Fruit fly (Drosophila melanogaster) whole organism, adult: ENCODE data around the gene Hsc70-3.

Experiments used
- CG11617 ChIP-seq: fragments of 200-800 bp; sonication (Bioruptor generic); optimal IDR thresholded peaks from 2 replicates; lab custom pipeline; 2017; ENCODE audit warnings: mild to moderate bottlenecking, missing biosample characterization, missing genetic modification reagents, missing genetic modification characterization
- CG12768 ChIP-seq: fragments of 200-800 bp; sonication (Bioruptor generic); optimal IDR thresholded peaks from 2 replicates; lab custom pipeline; 2017; ENCODE audit warnings: missing biosample characterization, missing genetic modification characterization, mild to moderate bottlenecking, moderate library complexity, missing genetic modification reagents
- CG14711 ChIP-seq: fragments of 200-800 bp; sonication (Bioruptor generic); optimal IDR thresholded peaks from 2 replicates; lab custom pipeline; 2018; ENCODE audit warnings: missing biosample characterization, mild to moderate bottlenecking, missing genetic modification characterization, moderate library complexity
- CG1620 ChIP-seq: fragments of 200-800 bp; sonication (Bioruptor generic); optimal IDR thresholded peaks from 2 replicates; lab custom pipeline; 2016; ENCODE audit warnings: missing biosample characterization, missing genetic modification characterization
- CG33017 ChIP-seq: fragments of 200-800 bp; sonication (Bioruptor generic); optimal IDR thresholded peaks from 2 replicates; lab custom pipeline; 2018; ENCODE audit warnings: missing biosample characterization, mild to moderate bottlenecking, missing genetic modification characterization, moderate library complexity
- CG5204 ChIP-seq: fragments of 200-800 bp; sonication (Bioruptor generic); optimal IDR thresholded peaks from 2 replicates; lab custom pipeline; 2016; ENCODE audit warnings: missing biosample characterization, missing genetic modification characterization
- CG7045 ChIP-seq: fragments of 200-800 bp; sonication (Bioruptor generic); optimal IDR thresholded peaks from 2 replicates; lab custom pipeline; 2017; ENCODE audit warnings: missing biosample characterization, mild to moderate bottlenecking, missing genetic modification characterization
- CG7101 ChIP-seq: fragments of 200-800 bp; sonication (Bioruptor generic); optimal IDR thresholded peaks from 2 replicates; lab custom pipeline; 2018; ENCODE audit warnings: missing biosample characterization, mild to moderate bottlenecking, missing genetic modification characterization, moderate library complexity
- Clk ChIP-seq: fragments of 200-800 bp; sonication (Bioruptor generic); optimal IDR thresholded peaks from 2 replicates; lab custom pipeline; 2017; ENCODE audit warnings: missing biosample characterization, missing genetic modification characterization
- Crg-1 ChIP-seq: fragments of 200-800 bp; sonication (Bioruptor generic); optimal IDR thresholded peaks from 2 replicates; lab custom pipeline; 2016; ENCODE audit warnings: missing biosample characterization, missing genetic modification characterization
- Hr96 ChIP-seq: fragments of 200-800 bp; sonication (Bioruptor generic); optimal IDR thresholded peaks from 2 replicates; lab custom pipeline; 2016; ENCODE audit warnings: missing biosample characterization, missing genetic modification characterization
- Mnt ChIP-seq: fragments of 200-800 bp; sonication (Bioruptor generic); optimal IDR thresholded peaks from 2 replicates; lab custom pipeline; 2016; ENCODE audit warnings: missing biosample characterization, mild to moderate bottlenecking, missing genetic modification characterization
- bab1 ChIP-seq: fragments of 200-800 bp; sonication (Bioruptor generic); optimal IDR thresholded peaks from 3 replicates; lab custom pipeline; 2019; ENCODE audit warnings: missing biosample characterization, mild to moderate bottlenecking, missing genetic modification characterization, moderate library complexity
- cic ChIP-seq: fragments of 200-800 bp; sonication (Bioruptor generic); optimal IDR thresholded peaks from 2 replicates; lab custom pipeline; 2017; ENCODE audit warnings: missing biosample characterization, mild to moderate bottlenecking, missing genetic modification characterization, moderate library complexity
- cnc ChIP-seq, 2 experiments: fragments of >200 bp; optimal IDR thresholded peaks; 2 replicates each; lab custom pipeline; 2017
- kay ChIP-seq: fragments of 200-800 bp; sonication (Bioruptor generic); peaks from one replicate; lab custom pipeline; 2016; ENCODE audit warnings: missing biosample characterization, missing genetic modification characterization, borderline replicate concordance
- ovo ChIP-seq: fragments of 200-800 bp; sonication (Bioruptor generic); optimal IDR thresholded peaks from 2 replicates; lab custom pipeline; 2016; ENCODE audit warnings: missing biosample characterization, missing genetic modification characterization
- pad ChIP-seq: fragments of 200-800 bp; sonication (Bioruptor generic); optimal IDR thresholded peaks from 3 replicates; lab custom pipeline; 2017; ENCODE audit warnings: missing biosample characterization, missing genetic modification characterization, mild to moderate bottlenecking, moderate library complexity, missing genetic modification reagents
- tj ChIP-seq: fragments of 200-800 bp; sonication (Bioruptor generic); optimal IDR thresholded peaks from 3 replicates; lab custom pipeline; 2017; ENCODE audit warnings: missing biosample characterization, mild to moderate bottlenecking, missing genetic modification characterization, moderate library complexity
- toe ChIP-seq: fragments of 200-800 bp; sonication (Bioruptor generic); optimal IDR thresholded peaks from 2 replicates; lab custom pipeline; 2016; ENCODE audit warnings: missing biosample characterization, missing genetic modification characterization

The Hsc70-3 gene

dm6 chrX:11837926-11838325, 31.0 kb upstream of the Hsc70-3 start, which contains the start of gene CG15741:
CG15741 (minus strand) TSS chrX:11838026.
- TF ChIP-seq CG14711 (tag; lab: Kevin White, UChicago) (no peak), toe (no peak), bab1 (no peak), CG11617 (GFP tag; lab: Kevin White, UChicago) (no peak), CG7045 (GFP tag; lab: Kevin White, UChicago) (no peak), CG1620 (GFP tag; lab: Kevin White, UChicago) (no peak), cic (GFP tag; lab: Kevin White, UChicago) (no peak), CG12768 (no peak), tj (GFP tag; lab: Kevin White, UChicago) (no peak), Crg-1 (GFP tag; lab: Kevin White, UChicago) (no peak), Clk (no peak), CG5204 (GFP tag; lab: Kevin White, UChicago) (no peak), cnc (optimal IDR thresholded peaks at IDR 0.05; lab: Kevin White, UChicago) (no peak), Mnt (no peak)

- TF ChIP-seq Crg-1 (GFP tag; lab: Kevin White, UChicago): no peak
- no peak for TF ChIP-seq CG5204 (GFP tag; lab: Kevin White, UChicago)
- TF ChIP-seq tj (GFP tag; lab: Kevin White, UChicago): no peak
- no peak for TF ChIP-seq CG1620 (GFP tag; lab: Kevin White, UChicago)
- TF ChIP-seq ovo (GFP tag; lab: Kevin White, UChicago): no peak
- no peak for TF ChIP-seq CG7045 (GFP tag; lab: Kevin White, UChicago)
- TF ChIP-seq pad (GFP tag; lab: Kevin White, UChicago): no peak
- TF ChIP-seq cic (GFP tag; lab: Kevin White, UChicago): no peak
Observed at dm6 chrX:11828336-11829007, 21.6 kb upstream of the Hsc70-3 start.

dm6 chrX:11823003-11823402, 16.1 kb upstream of the Hsc70-3 start:
- peak; percentile 9 for TF ChIP-seq CG7045 (GFP tag; lab: Kevin White, UChicago)
- no peak for TF ChIP-seq CG5204 (GFP tag; lab: Kevin White, UChicago)
- TF ChIP-seq Hr96 (GFP tag; lab: Kevin White, UChicago): no peak
- peak; percentile 28 for TF ChIP-seq tj (GFP tag; lab: Kevin White, UChicago)
- TF ChIP-seq CG33017 (tag; lab: Kevin White, UChicago): no peak
- no peak for TF ChIP-seq toe
- TF ChIP-seq cic (GFP tag; lab: Kevin White, UChicago): peak; percentile 38
- TF ChIP-seq CG7101 (tag; lab: Kevin White, UChicago): peak; percentile 66
- TF ChIP-seq Crg-1 (GFP tag; lab: Kevin White, UChicago): no peak
- no peak for TF ChIP-seq ovo (GFP tag; lab: Kevin White, UChicago)
- peak; percentile 47 for TF ChIP-seq CG11617 (GFP tag; lab: Kevin White, UChicago)
- TF ChIP-seq Clk: no peak
- TF ChIP-seq kay: no peak
- TF ChIP-seq CG1620 (GFP tag; lab: Kevin White, UChicago): peak; percentile 4
- TF ChIP-seq CG14711 (tag; lab: Kevin White, UChicago): peak; percentile 4
- peak; percentile 67 for TF ChIP-seq bab1
- peak; percentile 54 for TF ChIP-seq CG12768
- TF ChIP-seq pad (GFP tag; lab: Kevin White, UChicago): no peak
- no peak for TF ChIP-seq Mnt
- TF ChIP-seq cnc (optimal IDR thresholded peaks at IDR 0.05; lab: Kevin White, UChicago): no peak

- TF ChIP-seq ovo (GFP tag; lab: Kevin White, UChicago) (no peak), CG7045 (GFP tag; lab: Kevin White, UChicago) (peak; percentile 1), CG7101 (tag; lab: Kevin White, UChicago) (peak; percentile 65), Clk (no peak), toe (no peak), kay (no peak), Mnt (no peak), Hr96 (GFP tag; lab: Kevin White, UChicago) (peak; percentile 28), CG11617 (GFP tag; lab: Kevin White, UChicago) (peak; percentile 19), CG33017 (tag; lab: Kevin White, UChicago) (no peak), tj (GFP tag; lab: Kevin White, UChicago) (no peak), CG14711 (tag; lab: Kevin White, UChicago) (peak; percentile 27), cnc (optimal IDR thresholded peaks at IDR 0.05; lab: Kevin White, UChicago) (no peak), cic (GFP tag; lab: Kevin White, UChicago) (peak; percentile 20), CG1620 (GFP tag; lab: Kevin White, UChicago) (no peak), CG5204 (GFP tag; lab: Kevin White, UChicago) (no peak), pad (GFP tag; lab: Kevin White, UChicago) (no peak), Crg-1 (GFP tag; lab: Kevin White, UChicago) (no peak), bab1 (peak; percentile 32), CG12768 (peak; percentile 61)
Observed at dm6 chrX:11821946-11822345, 15.0 kb upstream of the Hsc70-3 start.

- TF ChIP-seq CG12768 (peak; percentile 72), tj (GFP tag; lab: Kevin White, UChicago) (peak; percentile 80), CG1620 (GFP tag; lab: Kevin White, UChicago) (peak; percentile 78), Crg-1 (GFP tag; lab: Kevin White, UChicago) (peak; percentile 54), CG14711 (tag; lab: Kevin White, UChicago) (peak; percentile 77), pad (GFP tag; lab: Kevin White, UChicago) (peak; percentile 92), kay (peak; percentile 83), toe (peak; percentile 80), ovo (GFP tag; lab: Kevin White, UChicago) (peak; percentile 79), Mnt (peak; percentile 70), cnc (optimal IDR thresholded peaks at IDR 0.05; lab: Kevin White, UChicago) (no peak), cic (GFP tag; lab: Kevin White, UChicago) (peak; percentile 67), CG7101 (tag; lab: Kevin White, UChicago) (peak; percentile 91), Clk (peak; percentile 64), CG7045 (GFP tag; lab: Kevin White, UChicago) (peak; percentile 78), CG11617 (GFP tag; lab: Kevin White, UChicago) (peak; percentile 87), CG5204 (GFP tag; lab: Kevin White, UChicago) (peak; percentile 77), bab1 (peak; percentile 78), CG33017 (tag; lab: Kevin White, UChicago) (peak; percentile 78), Hr96 (GFP tag; lab: Kevin White, UChicago) (peak; percentile 84)
Observed at dm6 chrX:11820284-11821075, 13.6 kb upstream of the Hsc70-3 start.
